Fruit fly (Drosophila melanogaster) whole organism, embryonic: ENCODE results near the gene CG18661.

Experiments
- Aef1 ChIP-seq: fragments of 200-800 bp; sonication (Bioruptor generic); IDR thresholded peaks from 3 replicates; pipeline ENCODE4 v1.3.6; 2022; ENCODE audit warnings: missing biosample characterization, missing genetic modification characterization
- CG10654 ChIP-seq: fragments of 200-800 bp; sonication (Bioruptor generic); optimal IDR thresholded peaks from 2 replicates; lab custom pipeline; 2016; ENCODE audit warnings: missing biosample characterization, missing genetic modification characterization
- CG11247 ChIP-seq: fragments of 200-800 bp; sonication (Bioruptor generic); IDR thresholded peaks from 2 replicates; pipeline ENCODE4 v1.3.6; 2022; ENCODE audit warnings: missing biosample characterization, missing genetic modification characterization
- CG12071 ChIP-seq: fragments of 200-800 bp; sonication (Bioruptor generic); optimal IDR thresholded peaks from 3 replicates; lab custom pipeline; 2018; ENCODE audit warnings: missing biosample characterization, mild to moderate bottlenecking, missing genetic modification characterization
- CG12299 ChIP-seq: fragments of 200-800 bp; sonication (Bioruptor generic); optimal IDR thresholded peaks from 2 replicates; lab custom pipeline; 2018; ENCODE audit warnings: missing biosample characterization, mild to moderate bottlenecking, missing genetic modification characterization
- CG14710 ChIP-seq: fragments of 200-800 bp; sonication (Bioruptor generic); optimal IDR thresholded peaks from 3 replicates; lab custom pipeline; 2019; ENCODE audit warnings: missing biosample characterization, mild to moderate bottlenecking, missing genetic modification characterization, moderate library complexity
- CG14965 ChIP-seq: fragments of 200-800 bp; sonication (Bioruptor generic); optimal IDR thresholded peaks from 2 replicates; lab custom pipeline; 2016; ENCODE audit warnings: missing biosample characterization, missing genetic modification characterization, borderline replicate concordance
- CG15011 ChIP-seq: fragments of 200-800 bp; sonication (Bioruptor generic); optimal IDR thresholded peaks from 3 replicates; lab custom pipeline; 2018; ENCODE audit warnings: missing biosample characterization, mild to moderate bottlenecking, missing genetic modification characterization
- CG15514 ChIP-seq: fragments of 200-800 bp; sonication (Bioruptor generic); optimal IDR thresholded peaks from 3 replicates; lab custom pipeline; 2017; ENCODE audit warnings: missing biosample characterization, missing genetic modification characterization, mild to moderate bottlenecking, moderate library complexity, missing genetic modification reagents
- CG1647 ChIP-seq: fragments of 200-800 bp; sonication (Bioruptor generic); optimal IDR thresholded peaks from 3 replicates; lab custom pipeline; 2016; ENCODE audit warnings: missing biosample characterization, missing genetic modification characterization
- CG31224 ChIP-seq: fragments of 200-800 bp; sonication (Bioruptor generic); IDR thresholded peaks from 2 replicates; pipeline ENCODE4 v1.3.6; 2022; ENCODE audit warnings: missing biosample characterization, missing genetic modification characterization
- CG5180 ChIP-seq: fragments of 200-800 bp; sonication (Bioruptor generic); optimal IDR thresholded peaks from 3 replicates; lab custom pipeline; 2017; ENCODE audit warnings: missing biosample characterization, missing genetic modification characterization, mild to moderate bottlenecking, moderate library complexity, missing genetic modification reagents
- CG6689 ChIP-seq: fragments of 200-800 bp; sonication (Bioruptor generic); IDR thresholded peaks from 2 replicates; pipeline ENCODE4 v1.3.6; 2022; ENCODE audit warnings: missing biosample characterization, missing genetic modification characterization
- CG7372 ChIP-seq: fragments of 200-800 bp; sonication (Bioruptor generic); IDR thresholded peaks from 2 replicates; pipeline ENCODE4 v1.3.6; 2022; ENCODE audit warnings: missing biosample characterization, missing genetic modification characterization
- CG7745 ChIP-seq: fragments of 200-800 bp; sonication (Bioruptor generic); optimal IDR thresholded peaks from 2 replicates; lab custom pipeline; 2018; ENCODE audit warnings: missing biosample characterization, mild to moderate bottlenecking, missing genetic modification characterization, moderate library complexity
- CG8089 ChIP-seq: fragments of 200-800 bp; sonication (Bioruptor generic); optimal IDR thresholded peaks from 3 replicates; lab custom pipeline; 2016; ENCODE audit warnings: missing biosample characterization, missing genetic modification characterization
- CkIIα-i1 ChIP-seq: fragments of 200-800 bp; sonication (Bioruptor generic); IDR thresholded peaks from 2 replicates; pipeline ENCODE4 v1.3.6; 2022; ENCODE audit warnings: missing biosample characterization, missing genetic modification characterization
- CrebB ChIP-seq: fragments of 200-800 bp; sonication (Bioruptor generic); optimal IDR thresholded peaks from 3 replicates; lab custom pipeline; 2018; ENCODE audit warnings: missing biosample characterization, mild to moderate bottlenecking, missing genetic modification characterization
- Doc3 ChIP-seq: fragments of 200-800 bp; sonication (Bioruptor generic); IDR thresholded peaks from 3 replicates; pipeline ENCODE4 v1.3.6; 2022; ENCODE audit warnings: missing biosample characterization, missing genetic modification characterization; ENCODE audit not compliant: partially characterized antibody
- Eip74EF ChIP-seq, 2 experiments: fragments of 200-800 bp in 1 of 2; fragments of >200 bp in 1 of 2; sonication (Bioruptor generic) in 1 of 2; optimal IDR thresholded peaks; 2 replicates each; lab custom pipeline; 2017 to 2019; ENCODE audit warnings: missing biosample characterization in 2 of 2, missing genetic modification characterization in 2 of 2, mild to moderate bottlenecking in 1 of 2, moderate library complexity in 1 of 2
- Gsc ChIP-seq: fragments of 200-800 bp; sonication (Bioruptor generic); IDR thresholded peaks from 2 replicates; pipeline ENCODE4 v1.3.6; 2022; ENCODE audit warnings: missing biosample characterization, missing genetic modification characterization
- Gug ChIP-seq: fragments of 200-800 bp; sonication (Bioruptor generic); IDR thresholded peaks from 4 replicates; pipeline ENCODE4 v1.3.6; 2022; ENCODE audit warnings: missing biosample characterization, missing genetic modification characterization
- HLH3B ChIP-seq: fragments of 200-800 bp; sonication (Bioruptor generic); IDR thresholded peaks from 2 replicates; pipeline ENCODE4 v1.3.6; 2022; ENCODE audit warnings: missing biosample characterization, missing genetic modification characterization
- HLH54F ChIP-seq: fragments of 200-800 bp; sonication (Bioruptor generic); optimal IDR thresholded peaks from 3 replicates; lab custom pipeline; 2016; ENCODE audit warnings: missing biosample characterization, missing genetic modification characterization
- Hr51 ChIP-seq, 2 experiments: fragments of 200-800 bp; sonication (Bioruptor generic); optimal IDR thresholded peaks; 2 replicates in 1 of 2; 3 replicates in 1 of 2; lab custom pipeline; 2016 to 2018; ENCODE audit warnings: missing biosample characterization in 2 of 2, missing genetic modification characterization in 2 of 2, mild to moderate bottlenecking in 1 of 2, moderate library complexity in 1 of 2
- Hsf ChIP-seq: fragments of 200-800 bp; sonication (Bioruptor generic); optimal IDR thresholded peaks from 3 replicates; lab custom pipeline; 2016; ENCODE audit warnings: missing biosample characterization, missing genetic modification characterization
- Spps ChIP-seq: fragments of 200-800 bp; sonication (Bioruptor generic); optimal IDR thresholded peaks from 2 replicates; lab custom pipeline; 2018; ENCODE audit warnings: missing biosample characterization, mild to moderate bottlenecking, missing genetic modification characterization
- Taf1 ChIP-seq: fragments of 200-800 bp; sonication (Bioruptor generic); IDR thresholded peaks from 2 replicates; pipeline ENCODE4 v1.3.6; 2022; ENCODE audit warnings: missing biosample characterization, missing genetic modification characterization
- Usf ChIP-seq: fragments of 200-800 bp; sonication (Bioruptor generic); optimal IDR thresholded peaks from 2 replicates; lab custom pipeline; 2017; ENCODE audit warnings: missing genotype, missing biosample characterization, missing genetic modification characterization
- ac ChIP-seq: fragments of 200-800 bp; sonication (Bioruptor generic); optimal IDR thresholded peaks from 3 replicates; lab custom pipeline; 2017; ENCODE audit warnings: missing biosample characterization, mild to moderate bottlenecking, missing genetic modification characterization
- aop ChIP-seq: fragments of 200-800 bp; sonication (Bioruptor generic); IDR thresholded peaks from 2 replicates; pipeline ENCODE4 v1.3.6; 2022; ENCODE audit warnings: missing biosample characterization, missing genetic modification characterization
- bowl ChIP-seq: fragments of 200-800 bp; sonication (Bioruptor generic); IDR thresholded peaks from 2 replicates; pipeline ENCODE4 v1.3.6; 2022; ENCODE audit warnings: missing biosample characterization, missing genetic modification characterization
- chm ChIP-seq: fragments of 200-800 bp; sonication (Bioruptor generic); IDR thresholded peaks from 2 replicates; pipeline ENCODE4 v1.3.6; 2022; ENCODE audit warnings: missing biosample characterization, missing genetic modification characterization
- dmrt11E ChIP-seq: fragments of 200-800 bp; sonication (Bioruptor generic); optimal IDR thresholded peaks from 3 replicates; lab custom pipeline; 2018; ENCODE audit warnings: missing biosample characterization, mild to moderate bottlenecking, missing genetic modification characterization, moderate library complexity
- gro ChIP-seq: fragments of 200-800 bp; sonication (Bioruptor generic); optimal IDR thresholded peaks from 2 replicates; lab custom pipeline; 2016; ENCODE audit warnings: missing biosample characterization, missing genetic modification characterization
- ham ChIP-seq: fragments of 200-800 bp; sonication (Bioruptor generic); IDR thresholded peaks from 2 replicates; pipeline ENCODE4 v1.3.6; 2022; ENCODE audit warnings: missing biosample characterization, missing genetic modification characterization
- hbn ChIP-seq: fragments of 200-800 bp; sonication (Bioruptor generic); IDR thresholded peaks from 2 replicates; pipeline ENCODE4 v1.3.6; 2022; ENCODE audit warnings: missing biosample characterization, missing genetic modification characterization; ENCODE audit not compliant: partially characterized antibody
- her ChIP-seq: fragments of 200-800 bp; sonication (Bioruptor generic); optimal IDR thresholded peaks from 2 replicates; lab custom pipeline; 2016; ENCODE audit warnings: missing biosample characterization, missing genetic modification characterization
- kah ChIP-seq: fragments of 200-800 bp; sonication (Bioruptor generic); optimal IDR thresholded peaks from 2 replicates; lab custom pipeline; 2018; ENCODE audit warnings: missing biosample characterization, mild to moderate bottlenecking, missing genetic modification characterization
- lbe ChIP-seq: fragments of 200-800 bp; sonication (Bioruptor generic); optimal IDR thresholded peaks from 2 replicates; lab custom pipeline; 2016; ENCODE audit warnings: missing biosample characterization, mild to moderate bottlenecking, missing genetic modification characterization
- odd ChIP-seq: fragments of 200-800 bp; sonication (Bioruptor generic); optimal IDR thresholded peaks from 2 replicates; lab custom pipeline; 2017; ENCODE audit warnings: missing biosample characterization, mild to moderate bottlenecking, missing genetic modification characterization
- pzg ChIP-seq: fragments of 200-800 bp; sonication (Bioruptor generic); optimal IDR thresholded peaks from 3 replicates; lab custom pipeline; 2018; ENCODE audit warnings: missing biosample characterization, mild to moderate bottlenecking, missing genetic modification characterization, moderate library complexity
- sc ChIP-seq, 3 experiments: fragments of >200 bp in 2 of 3; fragments of 200-800 bp in 1 of 3; sonication (Bioruptor generic) in 1 of 3; optimal IDR thresholded peaks; 2 replicates in 2 of 3; 3 replicates in 1 of 3; lab custom pipeline; 2017; ENCODE audit warnings: mild to moderate bottlenecking in 1 of 3, missing biosample characterization in 1 of 3, missing genetic modification characterization in 1 of 3, missing genetic modification reagents in 1 of 3
- sens-2 ChIP-seq: fragments of 200-800 bp; sonication (Bioruptor generic); IDR thresholded peaks from 2 replicates; pipeline ENCODE4 v1.3.6; 2022; ENCODE audit warnings: missing biosample characterization, missing genetic modification characterization
- sim ChIP-seq: fragments of 200-800 bp; sonication (Bioruptor generic); IDR thresholded peaks from 2 replicates; pipeline ENCODE4 v1.3.6; 2022; ENCODE audit warnings: missing biosample characterization, missing genetic modification characterization
- slou ChIP-seq: fragments of 200-800 bp; sonication (Bioruptor generic); optimal IDR thresholded peaks from 3 replicates; lab custom pipeline; 2016; ENCODE audit warnings: missing biosample characterization, missing genetic modification characterization
- tx ChIP-seq: fragments of 200-800 bp; sonication (Bioruptor generic); optimal IDR thresholded peaks from 2 replicates; lab custom pipeline; 2016; ENCODE audit warnings: missing biosample characterization, missing genetic modification characterization
- unc-4 ChIP-seq: fragments of 200-800 bp; sonication (Bioruptor generic); IDR thresholded peaks from 2 replicates; pipeline ENCODE4 v1.3.6; 2022; ENCODE audit warnings: missing biosample characterization, missing genetic modification characterization; ENCODE audit not compliant: partially characterized antibody
- yki ChIP-seq: fragments of >200 bp; optimal IDR thresholded peaks from 3 replicates; lab custom pipeline; 2018

The CG18661 gene

DNA sequence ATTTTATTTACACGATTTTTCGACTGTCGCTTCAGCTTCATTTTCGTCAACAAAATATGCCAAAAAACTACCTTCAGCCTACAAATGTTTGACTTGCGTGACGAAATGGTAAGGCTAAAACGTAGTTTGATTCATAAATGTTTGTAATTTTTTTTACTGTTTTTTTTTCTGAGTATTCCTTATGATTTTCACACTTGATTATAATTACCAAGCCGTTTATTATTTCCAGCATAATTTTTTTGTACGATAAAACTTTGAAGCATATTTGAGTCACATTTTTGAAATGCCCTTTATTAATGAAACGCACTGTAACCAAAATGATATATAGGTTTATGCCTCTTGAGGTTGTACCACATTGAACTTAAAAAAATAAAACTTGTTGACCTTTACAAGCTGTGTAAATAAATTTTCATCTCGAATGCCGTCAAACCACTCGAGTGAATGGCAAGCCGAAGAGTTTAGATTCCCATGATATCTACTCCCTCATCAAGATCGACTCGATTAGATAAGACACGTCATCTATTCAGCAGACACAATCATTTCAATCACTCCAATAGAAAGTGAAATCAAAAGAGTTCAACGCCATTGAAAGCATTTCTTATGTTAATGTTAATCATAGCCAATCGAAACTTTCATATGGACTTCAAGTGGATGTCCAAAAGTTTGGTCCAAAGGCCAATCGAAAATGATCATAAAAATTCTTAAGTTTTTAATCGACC is 14.7 kb upstream of the CG18661 start (continued):
- TF ChIP-seq Spps (tag; lab: Kevin White, UChicago) = no peak
- TF ChIP-seq slou = no peak
- no peak for TF ChIP-seq CG1647 (GFP tag; lab: Kevin White, UChicago)
- no peak for TF ChIP-seq CG12071
- no peak for TF ChIP-seq aop (GFP tag; lab: Robert Waterston, UW)
- no peak for TF ChIP-seq CG7745 (tag; lab: Kevin White, UChicago)
- TF ChIP-seq CG15514 (GFP tag; lab: Kevin White, UChicago) = peak; percentile 7
- TF ChIP-seq her (GFP tag; lab: Kevin White, UChicago) = no peak
- TF ChIP-seq odd (GFP tag; lab: Kevin White, UChicago) = peak; percentile 53
- peak; percentile 17 for TF ChIP-seq CG15011 (GFP tag; lab: Kevin White, UChicago)
- no peak; the same call in 1 of the 2 replicates for TF ChIP-seq CG6689 (GFP tag; lab: Robert Waterston, UW)
- TF ChIP-seq hbn = no peak
- peak; percentile 4 for TF ChIP-seq CG10654 (GFP tag; lab: Kevin White, UChicago)
- TF ChIP-seq Gsc (GFP tag; lab: Robert Waterston, UW) = no peak
- TF ChIP-seq yki (lab: Kevin White, UChicago) = no peak
- peak; percentile 7 for TF ChIP-seq CG14710
- TF ChIP-seq kah = no peak
- no peak; the same call in 2 of the 3 replicates for TF ChIP-seq Aef1
- TF ChIP-seq Gug (GFP tag; lab: Robert Waterston, UW) = no peak
- peak; percentile 54; the same call in 1 of the 2 replicates for TF ChIP-seq HLH3B (GFP tag; lab: Robert Waterston, UW)
- no peak for TF ChIP-seq ham (GFP tag; lab: Robert Waterston, UW)
- TF ChIP-seq dmrt11E (tag; lab: Kevin White, UChicago) = no peak
- no peak for TF ChIP-seq tx
- TF ChIP-seq Taf1 (GFP tag; lab: Robert Waterston, UW) = no peak
- no peak for TF ChIP-seq CrebB
- TF ChIP-seq pzg (GFP tag; lab: Kevin White, UChicago) = no peak
- peak; percentile 40 for TF ChIP-seq CG12299
- TF ChIP-seq Hr51 (GFP tag; optimal IDR thresholded peaks at IDR 0.05; lab: Kevin White, UChicago) = peak in 1 of 2 experiments; percentile 83
- TF ChIP-seq sens-2 = 0 out of 2 replicates have a peak, but pooled peaks have one; percentile 30
- no peak for TF ChIP-seq lbe (GFP tag; lab: Kevin White, UChicago)
- peak; percentile 38 for TF ChIP-seq Hsf (GFP tag; lab: Kevin White, UChicago)
- TF ChIP-seq Doc3 (GFP tag; lab: Robert Waterston, UW) = no peak
- TF ChIP-seq Usf (GFP tag; lab: Kevin White, UChicago) = no peak
- TF ChIP-seq sim (GFP tag; lab: Robert Waterston, UW) = no peak
- no peak for TF ChIP-seq CG31224 (GFP tag; lab: Robert Waterston, UW)
- no peak for TF ChIP-seq unc-4
- no peak for TF ChIP-seq chm (GFP tag; lab: Robert Waterston, UW)
- peak; percentile 12 for TF ChIP-seq HLH54F (GFP tag; lab: Kevin White, UChicago)
- TF ChIP-seq CG8089 (GFP tag; lab: Kevin White, UChicago) = peak; percentile 13
- no peak for TF ChIP-seq CkIIα-i1 (GFP tag; lab: Robert Waterston, UW)
- no peak for TF ChIP-seq ac
- peak in 1 of 2 experiments; percentile 59 for TF ChIP-seq Eip74EF (GFP tag; optimal IDR thresholded peaks at IDR 0.05; lab: Kevin White, UChicago)
- TF ChIP-seq bowl (GFP tag; lab: Robert Waterston, UW) = no peak
- TF ChIP-seq CG5180 (GFP tag; lab: Kevin White, UChicago) = peak; percentile 13
- TF ChIP-seq CG11247 = no peak
- peak; percentile 62 for TF ChIP-seq gro (GFP tag; lab: Kevin White, UChicago)
- TF ChIP-seq CG7372 (GFP tag; lab: Robert Waterston, UW) = peak; percentile 47; the same call in 1 of the 2 replicates
- TF ChIP-seq CG14965 (GFP tag; lab: Kevin White, UChicago) = no peak
- no peak for TF ChIP-seq sc (optimal IDR thresholded peaks at IDR 0.05; lab: Kevin White, UChicago)
- TF ChIP-seq sc (GFP tag; optimal IDR thresholded peaks at IDR 0.05; lab: Kevin White, UChicago) = no peak
